Fruit fly (Drosophila melanogaster): ENCODE results near the gene CG4911.

The CG4911 gene

dm6 chr3L:9065997-9066441 lies 6.5 kb downstream of the CG4911 start, which contains the start of gene Argk1:
Argk1 (minus strand) TSS chr3L:9066027.
- TF ChIP-seq rgr (GFP tag; optimal IDR thresholded peaks at IDR 0.05): peak; percentile 54
- peak; percentile 50 for TF ChIP-seq OdsH (GFP tag; optimal IDR thresholded peaks at IDR 0.05)
- peak; percentile 65 for TF ChIP-seq Dif (GFP tag; optimal IDR thresholded peaks at IDR 0.05; ENCODE audit: partially characterized antibody)
- no peak for TF ChIP-seq Mio (GFP tag; optimal IDR thresholded peaks at IDR 0.05)
- TF ChIP-seq tai (GFP tag; optimal IDR thresholded peaks at IDR 0.05): peak; percentile 16
- peak; percentile 29 for TF ChIP-seq sv (GFP tag; optimal IDR thresholded peaks at IDR 0.05)
- TF ChIP-seq psq (GFP tag; optimal IDR thresholded peaks at IDR 0.05): no peak
- peak; percentile 14 for TF ChIP-seq fru (GFP tag; optimal IDR thresholded peaks at IDR 0.05)
- TF ChIP-seq h (GFP tag; optimal IDR thresholded peaks at IDR 0.05): peak; percentile 10
- TF ChIP-seq GATAd (GFP tag; optimal IDR thresholded peaks at IDR 0.05): no peak
- no peak for TF ChIP-seq lola (GFP tag; optimal IDR thresholded peaks at IDR 0.05)
- peak; percentile 44 for TF ChIP-seq HLH106 (tag; optimal IDR thresholded peaks at IDR 0.05)
- TF ChIP-seq Hnf4 (GFP tag; optimal IDR thresholded peaks at IDR 0.05): no peak
- peak; percentile 38 to 55 for TF ChIP-seq dl (GFP tag; optimal IDR thresholded peaks at IDR 0.05; ENCODE audit: insufficient read depth in 1 of 2, partially characterized antibody in 2 of 2)
- TF ChIP-seq foxo (GFP tag; optimal IDR thresholded peaks at IDR 0.05): peak in 1 of 2 experiments; percentile 34
- TF ChIP-seq dsf (GFP tag; optimal IDR thresholded peaks at IDR 0.05; ENCODE audit: borderline replicate concordance): no peak
- no peak for TF ChIP-seq Myc (optimal IDR thresholded peaks at IDR 0.05)

DNA sequence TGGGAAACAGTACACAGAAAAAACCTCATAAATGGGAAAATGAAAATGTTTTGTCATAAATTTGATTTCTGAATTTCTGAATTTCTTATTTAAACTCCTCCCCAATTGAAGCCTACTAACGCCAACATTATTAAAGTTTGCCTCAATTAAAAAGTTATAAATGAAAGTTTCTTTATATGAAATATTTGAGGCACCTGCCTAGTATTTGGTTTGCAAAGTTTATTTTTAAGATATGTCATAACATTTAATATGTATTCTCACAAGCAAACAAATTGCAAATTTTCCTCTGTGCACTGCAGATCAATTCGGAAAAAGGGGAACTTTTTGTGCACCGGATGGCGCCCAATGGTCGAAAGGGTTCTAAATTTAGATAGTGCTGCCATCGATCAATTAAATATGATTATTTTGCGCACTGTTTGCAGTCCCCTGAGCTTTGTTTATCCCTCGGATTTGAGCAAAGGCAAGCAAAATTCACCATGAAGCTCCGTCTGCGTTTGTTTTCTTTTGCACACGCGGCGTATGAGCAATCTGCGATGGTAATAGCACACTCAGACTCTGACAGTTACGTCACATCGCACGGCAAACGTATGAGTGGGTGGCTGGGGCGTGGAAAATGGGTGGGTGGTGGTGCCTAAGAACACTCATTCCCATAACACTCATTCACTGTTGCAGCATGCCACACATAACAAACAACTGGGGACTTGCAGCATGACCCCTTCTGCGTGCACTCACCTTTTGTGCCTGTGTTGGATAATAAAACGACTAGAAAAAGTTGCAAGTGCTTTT lies 7.4 kb downstream of the CG4911 start:
- peak; percentile 0 for TF ChIP-seq HLH106 (tag; optimal IDR thresholded peaks at IDR 0.05)
- peak in 1 of 2 experiments; percentile 11 for TF ChIP-seq foxo (GFP tag; optimal IDR thresholded peaks at IDR 0.05)
- peak; percentile 1 for TF ChIP-seq fru (GFP tag; optimal IDR thresholded peaks at IDR 0.05)
- no peak for TF ChIP-seq Mio (GFP tag; optimal IDR thresholded peaks at IDR 0.05)
- TF ChIP-seq CG32264 (GFP tag; optimal IDR thresholded peaks at IDR 0.05): no peak
- TF ChIP-seq rgr (GFP tag; optimal IDR thresholded peaks at IDR 0.05): no peak
- peak; percentile 32 for TF ChIP-seq ey (GFP tag; optimal IDR thresholded peaks at IDR 0.05)
- TF ChIP-seq Rel (GFP tag; optimal IDR thresholded peaks at IDR 0.05): no peak
- peak; percentile 4 for TF ChIP-seq Rel (tag; optimal IDR thresholded peaks at IDR 0.05)
- peak; percentile 33 for TF ChIP-seq h (GFP tag; optimal IDR thresholded peaks at IDR 0.05)

DNA sequence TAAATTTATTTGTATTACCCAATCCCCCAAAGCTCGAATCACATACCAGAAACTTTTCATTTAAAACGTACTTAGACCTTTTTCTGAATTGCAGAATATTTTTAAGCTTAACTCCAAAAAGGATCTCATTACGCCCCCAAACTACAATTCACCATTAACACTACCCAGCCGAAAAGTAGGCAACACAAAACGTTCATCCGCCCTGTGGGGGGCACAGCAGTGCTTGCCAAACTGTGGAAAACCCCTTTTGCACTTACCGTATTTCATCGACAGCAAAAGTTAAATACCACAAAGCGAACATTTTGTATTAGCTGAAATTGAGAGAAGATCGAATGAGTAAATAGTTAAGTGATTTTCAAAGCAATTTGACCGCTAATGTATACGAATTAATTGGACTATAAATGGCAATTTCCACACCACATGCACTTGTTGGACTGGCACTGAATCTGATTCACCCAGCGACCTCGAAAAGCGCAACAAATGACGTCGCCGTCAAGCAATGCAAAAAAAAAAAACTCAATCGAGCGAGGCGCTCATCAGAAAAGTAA lies 8.2 kb downstream of the CG4911 start:
- TF ChIP-seq OdsH (GFP tag; optimal IDR thresholded peaks at IDR 0.05) (no peak), h (GFP tag; optimal IDR thresholded peaks at IDR 0.05) (no peak), Myc (optimal IDR thresholded peaks at IDR 0.05) (peak; percentile 77), Rel (GFP tag; optimal IDR thresholded peaks at IDR 0.05) (no peak), Rel (tag; optimal IDR thresholded peaks at IDR 0.05) (peak; percentile 53)

DNA sequence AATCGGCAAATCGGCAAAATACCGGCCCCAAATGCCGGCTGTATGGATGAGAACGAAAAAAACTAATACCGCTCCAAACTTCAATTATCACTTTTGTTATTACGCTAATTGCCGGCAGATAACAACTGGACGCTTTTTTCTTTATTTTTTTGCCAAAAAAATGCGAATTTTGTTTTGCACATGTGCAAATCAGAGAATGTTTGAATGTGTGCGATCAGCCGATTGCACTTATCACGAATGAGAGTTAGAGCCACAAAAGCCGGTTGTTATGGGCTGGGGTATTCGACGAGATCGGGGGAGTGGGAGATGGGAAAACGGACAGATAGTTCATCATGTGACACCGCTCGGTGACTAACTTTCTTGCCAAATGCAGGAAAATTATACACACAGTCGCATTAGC lies 8.9 kb downstream of the CG4911 start:
- peak; percentile 16 for TF ChIP-seq CrebA (GFP tag; optimal IDR thresholded peaks at IDR 0.05; ENCODE audit: borderline replicate concordance)
- no peak for TF ChIP-seq Sp1 (GFP tag; optimal IDR thresholded peaks at IDR 0.05)

DNA sequence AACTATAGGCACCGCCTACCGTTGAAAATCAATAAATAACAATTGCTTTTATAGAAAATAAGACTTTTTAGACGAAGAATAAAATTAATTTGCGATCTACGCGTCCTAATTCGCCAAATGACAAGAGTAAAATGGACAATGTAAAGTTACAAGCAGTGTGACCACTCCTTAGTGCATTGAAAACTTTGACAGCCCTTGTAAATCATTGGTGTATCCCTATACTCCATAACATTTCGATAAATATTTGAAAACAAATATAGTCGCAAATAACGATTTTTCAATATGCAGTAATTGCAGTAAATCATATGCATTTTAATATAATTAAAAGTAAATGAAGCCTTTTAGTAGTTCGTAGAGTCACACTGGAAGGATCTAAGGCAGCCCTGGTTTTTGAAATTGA lies 9.7 kb downstream of the CG4911 start:
- no peak for TF ChIP-seq OdsH (GFP tag; optimal IDR thresholded peaks at IDR 0.05)
- no peak for TF ChIP-seq HLH106 (tag; optimal IDR thresholded peaks at IDR 0.05)
- TF ChIP-seq Hnf4 (GFP tag; optimal IDR thresholded peaks at IDR 0.05): no peak
- TF ChIP-seq Hr78 (GFP tag; optimal IDR thresholded peaks at IDR 0.05): no peak
- no peak for TF ChIP-seq sv (GFP tag; optimal IDR thresholded peaks at IDR 0.05)

DNA sequence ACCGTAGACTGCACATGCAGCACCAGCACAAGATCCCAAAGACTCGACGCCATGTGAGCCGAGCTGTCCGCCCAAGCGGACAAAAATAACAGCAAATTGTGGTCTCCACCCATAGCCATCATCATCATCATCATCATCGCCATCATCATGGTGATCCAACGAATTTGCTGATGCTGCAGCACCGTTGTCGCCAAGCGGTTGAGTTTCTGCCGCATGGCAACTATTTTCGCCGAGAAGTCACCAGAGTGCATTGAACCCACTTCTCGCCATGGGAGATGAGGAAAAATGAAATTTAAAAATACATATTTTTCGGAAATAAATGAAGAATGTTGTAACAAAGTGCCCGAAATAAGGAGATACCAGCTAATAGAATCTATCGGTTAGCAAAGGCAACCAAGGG lies 11.1 kb downstream of the CG4911 start:
- TF ChIP-seq psq (GFP tag; optimal IDR thresholded peaks at IDR 0.05): no peak
- no peak for TF ChIP-seq dsf (GFP tag; optimal IDR thresholded peaks at IDR 0.05; ENCODE audit: borderline replicate concordance)
- no peak for TF ChIP-seq Hnf4 (GFP tag; optimal IDR thresholded peaks at IDR 0.05)
- no peak for TF ChIP-seq Hr78 (GFP tag; optimal IDR thresholded peaks at IDR 0.05)
- TF ChIP-seq N (GFP tag; optimal IDR thresholded peaks at IDR 0.05): no peak
- TF ChIP-seq lola (GFP tag; optimal IDR thresholded peaks at IDR 0.05): no peak
- no peak for TF ChIP-seq fru (GFP tag; optimal IDR thresholded peaks at IDR 0.05)
- TF ChIP-seq GATAd (GFP tag; optimal IDR thresholded peaks at IDR 0.05): no peak
- no peak for TF ChIP-seq Hr83 (GFP tag; optimal IDR thresholded peaks at IDR 0.05; ENCODE audit: poor library complexity, severe bottlenecking)
- no peak for TF ChIP-seq Dif (GFP tag; optimal IDR thresholded peaks at IDR 0.05; ENCODE audit: partially characterized antibody)
- no peak for TF ChIP-seq br (GFP tag; optimal IDR thresholded peaks at IDR 0.05)

Data from whole organism, wandering third instar larva.